Worm (Caenorhabditis elegans) whole organism, early embryonic: ENCODE results near the gene mab-10.

ENCODE experiments used
- B0310.2 ChIP-seq: sonication (generic microtip); optimal IDR thresholded peaks from 2 replicates; lab custom pipeline; 2016; ENCODE audit warnings: mild to moderate bottlenecking, missing genetic modification characterization, missing compliant biosample characterization
- F13C5.2 ChIP-seq: sonication (generic microtip); optimal IDR thresholded peaks from 2 replicates; lab custom pipeline; 2017; ENCODE audit warnings: mild to moderate bottlenecking, missing genetic modification characterization, inconsistent platforms, missing compliant biosample characterization
- aly-1 ChIP-seq: sonication (generic microtip); optimal IDR thresholded peaks from 2 replicates; lab custom pipeline; 2016; ENCODE audit warnings: missing genetic modification characterization, missing compliant biosample characterization
- ama-1 ChIP-seq: fragments of 150-350 bp; optimal IDR thresholded peaks from 2 replicates; lab custom pipeline; 2014
- ceh-13 ChIP-seq: fragments of 200-800 bp; sonication (Bioruptor generic); optimal IDR thresholded peaks from 2 replicates; lab custom pipeline; 2018; ENCODE audit warnings: mild to moderate bottlenecking, missing genetic modification characterization, missing compliant biosample characterization
- ceh-36 ChIP-seq: sonication (generic microtip); optimal IDR thresholded peaks from 2 replicates; lab custom pipeline; 2016; ENCODE audit warnings: missing genetic modification characterization, inconsistent platforms, missing compliant biosample characterization
- ets-7 ChIP-seq: sonication (generic microtip); optimal IDR thresholded peaks from 2 replicates; lab custom pipeline; 2016; ENCODE audit warnings: missing genotype, missing genetic modification characterization, missing compliant biosample characterization
- flt-1 ChIP-seq: fragments of 200-800 bp; sonication (Bioruptor generic); IDR thresholded peaks from 2 replicates; pipeline ENCODE4 v1.3.6; 2022; ENCODE audit warnings: missing genetic modification characterization, missing compliant biosample characterization
- hmbx-1 ChIP-seq: sonication (generic microtip); optimal IDR thresholded peaks from 2 replicates; lab custom pipeline; 2016; ENCODE audit warnings: mild to moderate bottlenecking, missing genetic modification characterization, missing compliant biosample characterization
- hmg-4 ChIP-seq: fragments of 200-800 bp; sonication (Bioruptor generic); optimal IDR thresholded peaks from 2 replicates; lab custom pipeline; 2018; ENCODE audit warnings: mild to moderate bottlenecking, missing genetic modification characterization, missing compliant biosample characterization
- hnd-1 ChIP-seq: sonication (generic microtip); optimal IDR thresholded peaks from 2 replicates; lab custom pipeline; 2016; ENCODE audit warnings: missing genetic modification characterization, missing compliant biosample characterization
- pes-1 ChIP-seq: fragments of 200-800 bp; sonication (Bioruptor generic); IDR thresholded peaks from 2 replicates; pipeline ENCODE4 v1.3.6; 2022; ENCODE audit warnings: missing genetic modification reagents, missing genetic modification characterization, missing compliant biosample characterization
- scrt-1 ChIP-seq: fragments of 200-800 bp; sonication (Bioruptor generic); IDR thresholded peaks from 2 replicates; pipeline ENCODE4 v1.3.6; 2022; ENCODE audit warnings: missing genetic modification characterization, missing compliant biosample characterization
- sea-1 ChIP-seq: fragments of 200-800 bp; sonication (Bioruptor generic); conservative IDR thresholded peaks from 2 replicates; pipeline ENCODE4 v1.3.6; 2022; ENCODE audit warnings: missing genetic modification characterization, missing compliant biosample characterization
- tbx-11 ChIP-seq: fragments of 200-800 bp; sonication (Bioruptor generic); IDR thresholded peaks from 2 replicates; pipeline ENCODE4 v1.3.6; 2022; ENCODE audit warnings: missing genetic modification characterization, missing compliant biosample characterization
- tbx-37 ChIP-seq: fragments of 200-800 bp; sonication (Bioruptor generic); conservative IDR thresholded peaks from 2 replicates; pipeline ENCODE4 v1.3.6; 2022; ENCODE audit warnings: missing genetic modification reagents, missing genetic modification characterization, missing compliant biosample characterization
- tra-4 ChIP-seq: sonication (generic microtip); optimal IDR thresholded peaks from 2 replicates; lab custom pipeline; 2017; ENCODE audit warnings: missing genetic modification characterization, missing compliant biosample characterization

The mab-10 gene

DNA sequence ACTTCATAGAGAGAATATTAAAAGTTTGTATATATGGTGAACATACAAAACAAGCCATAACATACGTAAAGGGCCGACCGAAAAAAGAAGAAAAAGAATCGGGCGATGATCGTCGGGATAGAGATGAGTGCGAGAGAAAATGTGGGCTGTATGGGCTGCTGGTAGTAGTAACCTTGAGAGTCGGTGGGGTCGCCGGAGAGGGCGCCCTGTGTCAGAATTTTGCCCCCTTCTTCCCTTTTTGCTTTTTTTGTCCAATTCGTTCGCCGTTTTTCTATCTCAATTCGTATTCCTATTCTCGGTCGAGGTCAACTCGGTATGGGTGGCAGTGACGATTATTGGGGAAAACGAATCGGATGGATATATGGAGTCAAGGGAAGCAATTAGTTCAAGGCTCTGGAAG lies 21.9 kb upstream of the mab-10 start:
- TF ChIP-seq scrt-1 (GFP tag; lab: Robert Waterston, UW) (no peak), tbx-11 (GFP tag; lab: Robert Waterston, UW) (no peak), ceh-13 (GFP tag; lab: Kevin White, UChicago) (no peak), ceh-36 (tag; lab: Kevin White, UChicago) (no peak), hmg-4 (GFP tag; lab: Kevin White, UChicago) (peak; percentile 18)

DNA sequence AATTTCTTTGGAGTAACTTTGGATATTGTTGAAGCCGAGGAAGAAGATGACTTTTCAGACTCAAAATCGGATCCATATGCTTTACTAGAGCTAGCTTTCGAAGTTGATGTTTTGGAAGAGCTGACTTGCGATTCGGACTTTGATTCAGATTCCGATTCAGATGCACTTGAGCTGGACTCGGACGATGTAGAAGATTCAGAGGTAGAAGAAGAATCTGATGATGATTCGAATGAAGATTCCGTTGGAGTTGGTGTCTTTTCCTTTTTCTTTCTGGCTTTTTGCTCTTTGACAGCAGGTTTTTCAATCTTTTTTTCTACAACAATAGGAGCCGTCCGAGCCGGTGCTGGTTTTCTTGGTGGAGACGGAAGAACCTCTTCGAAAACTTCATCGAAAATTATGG lies 20.0 kb upstream of the mab-10 start:
- TF ChIP-seq sea-1 (GFP tag; lab: Robert Waterston, UW) (no peak), scrt-1 (GFP tag; lab: Robert Waterston, UW) (no peak), hnd-1 (tag; lab: Kevin White, UChicago) (no peak), pes-1 (GFP tag; lab: Robert Waterston, UW) (no peak), ceh-36 (tag; lab: Kevin White, UChicago) (no peak), aly-1 (tag; lab: Kevin White, UChicago) (no peak), ets-7 (tag; lab: Kevin White, UChicago) (no peak), F13C5.2 (no peak), flt-1 (GFP tag; lab: Robert Waterston, UW) (no peak), tra-4 (tag; lab: Kevin White, UChicago) (no peak), tbx-11 (GFP tag; lab: Robert Waterston, UW) (no peak), hmg-4 (GFP tag; lab: Kevin White, UChicago) (no peak), ama-1 (lab: Kevin White, UChicago) (no peak), ceh-13 (GFP tag; lab: Kevin White, UChicago) (no peak), B0310.2 (no peak), tbx-37 (GFP tag; lab: Robert Waterston, UW) (no peak), hmbx-1 (tag; lab: Kevin White, UChicago) (no peak)

- no peak for TF ChIP-seq ceh-13 (GFP tag; lab: Kevin White, UChicago)
- no peak for TF ChIP-seq ama-1 (lab: Kevin White, UChicago)
These were observed 18.1 kb upstream of the mab-10 start, which contains the start of gene F59B10.2 for ce11 chrII:10509746-10510145. Gene F59B10.2, minus strand, starts transcription at chrII:10509846.

DNA sequence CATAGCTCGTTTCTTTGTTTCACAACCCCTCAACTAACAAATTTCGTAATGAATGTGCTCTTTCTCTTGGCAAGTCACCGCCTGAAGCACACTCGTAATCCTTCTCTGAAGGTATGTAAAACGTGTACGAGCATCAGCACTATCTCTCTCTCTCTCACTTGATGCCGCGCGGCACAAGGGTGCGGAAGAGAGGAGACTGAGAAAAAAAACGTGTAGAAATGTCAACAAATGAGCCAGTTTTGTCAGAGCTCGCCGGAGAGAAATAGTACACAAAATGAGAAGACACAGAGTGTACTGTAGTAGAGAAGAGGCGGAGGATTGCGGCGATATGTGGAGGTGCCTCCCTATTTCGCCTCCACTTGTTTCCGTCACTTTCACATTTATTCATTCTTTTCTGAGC lies 17.6 kb upstream of the mab-10 start, which contains the start of gene F59B10.3:
TSS of gene F59B10.3 (plus strand) at position 301 of the 400 bp plus-strand sequence.
- no peak for TF ChIP-seq tbx-37 (GFP tag; lab: Robert Waterston, UW)
- TF ChIP-seq ama-1 (lab: Kevin White, UChicago) = no peak
- no peak for TF ChIP-seq pes-1 (GFP tag; lab: Robert Waterston, UW)
- TF ChIP-seq aly-1 (tag; lab: Kevin White, UChicago) = no peak
- no peak for TF ChIP-seq tra-4 (tag; lab: Kevin White, UChicago)
- no peak for TF ChIP-seq hmbx-1 (tag; lab: Kevin White, UChicago)
- TF ChIP-seq F13C5.2 = no peak
- no peak for TF ChIP-seq sea-1 (GFP tag; lab: Robert Waterston, UW)
- no peak for TF ChIP-seq ceh-13 (GFP tag; lab: Kevin White, UChicago)
- no peak for TF ChIP-seq tbx-11 (GFP tag; lab: Robert Waterston, UW)
- TF ChIP-seq hmg-4 (GFP tag; lab: Kevin White, UChicago) = no peak

ce11 chrII:10513377-10513776 lies 14.5 kb upstream of the mab-10 start:
- TF ChIP-seq pes-1 (GFP tag; lab: Robert Waterston, UW) (no peak), flt-1 (GFP tag; lab: Robert Waterston, UW) (no peak), ceh-13 (GFP tag; lab: Kevin White, UChicago) (no peak), tra-4 (tag; lab: Kevin White, UChicago) (no peak), tbx-37 (GFP tag; lab: Robert Waterston, UW) (no peak), ets-7 (tag; lab: Kevin White, UChicago) (no peak)

DNA sequence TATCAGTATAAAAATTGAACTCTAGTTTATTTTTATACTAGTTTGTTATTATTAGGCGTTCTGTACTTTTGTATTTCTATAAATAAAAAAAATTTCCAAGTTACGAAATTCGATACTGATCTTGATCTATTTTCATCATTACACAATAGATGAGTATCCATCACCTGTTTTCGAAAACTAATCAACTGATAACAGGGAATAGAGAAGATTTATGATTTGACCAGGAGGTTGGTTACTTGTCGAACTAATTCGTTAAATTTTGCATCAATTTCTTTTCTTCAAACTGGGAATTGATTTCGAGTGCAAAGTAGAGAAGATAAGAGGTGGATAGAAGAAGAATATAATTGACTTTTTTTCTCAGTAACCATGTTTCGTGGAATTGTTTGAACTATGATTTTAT lies 12.5 kb upstream of the mab-10 start:
- TF ChIP-seq ceh-13 (GFP tag; lab: Kevin White, UChicago) (no peak), flt-1 (GFP tag; lab: Robert Waterston, UW) (no peak), aly-1 (tag; lab: Kevin White, UChicago) (no peak), hmg-4 (GFP tag; lab: Kevin White, UChicago) (no peak)

DNA sequence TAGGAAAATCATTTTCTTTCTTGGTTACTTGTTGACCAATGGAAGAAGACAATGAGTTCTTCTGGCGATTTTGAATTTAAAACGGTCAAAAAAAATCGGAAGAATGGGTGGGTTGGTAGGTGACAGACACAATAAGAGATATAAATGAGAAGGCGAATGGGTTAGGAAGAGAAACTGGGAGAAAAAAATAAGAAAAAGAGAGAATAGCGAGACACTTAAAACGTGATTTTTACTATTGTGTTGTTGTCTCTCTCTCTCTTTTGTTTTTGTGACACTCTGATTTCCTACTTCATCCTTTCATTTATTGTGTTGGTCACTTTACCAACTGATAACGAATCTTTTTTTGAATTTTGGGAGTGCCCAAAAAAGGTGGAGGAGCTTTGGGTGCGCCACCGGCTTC lies 11.5 kb upstream of the mab-10 start:
- no peak for TF ChIP-seq sea-1 (GFP tag; lab: Robert Waterston, UW)
- TF ChIP-seq ama-1 (lab: Kevin White, UChicago) = no peak
- TF ChIP-seq F13C5.2 = no peak
- no peak for TF ChIP-seq aly-1 (tag; lab: Kevin White, UChicago)
- no peak for TF ChIP-seq scrt-1 (GFP tag; lab: Robert Waterston, UW)
- TF ChIP-seq pes-1 (GFP tag; lab: Robert Waterston, UW) = no peak
- TF ChIP-seq hmg-4 (GFP tag; lab: Kevin White, UChicago) = no peak
- no peak for TF ChIP-seq flt-1 (GFP tag; lab: Robert Waterston, UW)
- no peak for TF ChIP-seq ets-7 (tag; lab: Kevin White, UChicago)
- TF ChIP-seq B0310.2 = no peak
- no peak for TF ChIP-seq tbx-11 (GFP tag; lab: Robert Waterston, UW)
- TF ChIP-seq ceh-13 (GFP tag; lab: Kevin White, UChicago) = no peak
- TF ChIP-seq hmbx-1 (tag; lab: Kevin White, UChicago) = no peak
- TF ChIP-seq ceh-36 (tag; lab: Kevin White, UChicago) = no peak

DNA sequence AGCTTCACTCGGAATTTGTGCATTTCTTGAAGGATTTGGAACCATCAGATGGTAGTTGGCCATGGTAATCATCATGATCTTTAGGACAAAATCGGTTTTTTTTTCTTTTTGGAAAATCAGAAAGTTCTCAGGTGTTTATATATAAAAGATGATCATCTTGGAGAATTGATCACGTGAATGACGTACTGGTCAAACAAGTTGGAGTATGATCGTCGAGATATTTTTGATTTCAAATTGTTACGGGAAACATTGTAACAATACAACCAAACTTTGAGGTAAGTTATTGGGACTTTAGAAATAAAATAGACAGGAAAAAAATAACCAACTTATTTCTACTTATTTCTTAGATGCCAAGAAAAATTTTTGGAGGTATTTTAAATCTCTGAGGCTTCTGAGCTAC lies 8.9 kb upstream of the mab-10 start, which contains the start of gene F59B10.4:
TSS of gene F59B10.4 (minus strand) at position 101 of the 400 bp plus-strand sequence.
- TF ChIP-seq ceh-36 (tag; lab: Kevin White, UChicago) (no peak), hnd-1 (tag; lab: Kevin White, UChicago) (no peak), hmg-4 (GFP tag; lab: Kevin White, UChicago) (no peak), sea-1 (GFP tag; lab: Robert Waterston, UW) (no peak), pes-1 (GFP tag; lab: Robert Waterston, UW) (no peak), ama-1 (lab: Kevin White, UChicago) (no peak), scrt-1 (GFP tag; lab: Robert Waterston, UW) (no peak), ceh-13 (GFP tag; lab: Kevin White, UChicago) (no peak), aly-1 (tag; lab: Kevin White, UChicago) (no peak), F13C5.2 (no peak), B0310.2 (no peak), ets-7 (tag; lab: Kevin White, UChicago) (no peak), flt-1 (GFP tag; lab: Robert Waterston, UW) (no peak), tra-4 (tag; lab: Kevin White, UChicago) (no peak), hmbx-1 (tag; lab: Kevin White, UChicago) (no peak), tbx-37 (GFP tag; lab: Robert Waterston, UW) (no peak), tbx-11 (GFP tag; lab: Robert Waterston, UW) (no peak)
